Worm (Caenorhabditis elegans) whole organism, young adult: Measurements from ENCODE around the gene C04G6.4.

Experiments
- B0019.2 ChIP-seq: fragments of 200-800 bp; sonication (Bioruptor generic); conservative IDR thresholded peaks from 2 replicates; pipeline ENCODE4 v1.3.6; 2022; ENCODE audit warnings: missing genetic modification reagents, missing genetic modification characterization, missing compliant biosample characterization
- B0035.1 ChIP-seq: sonication (generic microtip); optimal IDR thresholded peaks from 2 replicates; lab custom pipeline; 2016; ENCODE audit warnings: missing genetic modification characterization, mild to moderate bottlenecking, missing compliant biosample characterization, missing genotype, missing genetic modification reagents
- B0336.3 ChIP-seq: fragments of 200-800 bp; sonication (Bioruptor generic); IDR thresholded peaks from 2 replicates; pipeline ENCODE4 v1.3.6; 2022; ENCODE audit warnings: missing genetic modification characterization, missing compliant biosample characterization
- D2030.7 ChIP-seq: fragments of 200-800 bp; sonication (Bioruptor generic); IDR thresholded peaks from 2 replicates; pipeline ENCODE4 v1.3.6; 2022; ENCODE audit warnings: missing genetic modification reagents, missing genetic modification characterization, missing compliant biosample characterization
- F22D6.2 ChIP-seq: sonication (generic microtip); optimal IDR thresholded peaks from 2 replicates; lab custom pipeline; 2016; ENCODE audit warnings: mild to moderate bottlenecking, missing genetic modification characterization, missing compliant biosample characterization
- F49E8.2 ChIP-seq: sonication (generic microtip); optimal IDR thresholded peaks from 3 replicates; lab custom pipeline; 2017; ENCODE audit warnings: missing genetic modification characterization, mild to moderate bottlenecking, missing compliant biosample characterization, antibody characterized with exemption, moderate library complexity; ENCODE audit not compliant: insufficient read depth
- F52B5.7 ChIP-seq: sonication (generic microtip); optimal IDR thresholded peaks from 2 replicates; lab custom pipeline; 2016; ENCODE audit warnings: mild to moderate bottlenecking, missing genetic modification characterization, missing compliant biosample characterization
- F57C9.4 ChIP-seq: sonication (generic microtip); optimal IDR thresholded peaks from 2 replicates; lab custom pipeline; 2017; ENCODE audit warnings: mild to moderate bottlenecking, missing genetic modification characterization, missing compliant biosample characterization
- Y53F4B.3 ChIP-seq: fragments of 200-800 bp; sonication (Bioruptor generic); IDR thresholded peaks from 2 replicates; pipeline ENCODE4 v1.3.6; 2022; ENCODE audit warnings: missing genetic modification reagents, missing genetic modification characterization, missing compliant biosample characterization
- Y67H2A.10 ChIP-seq: fragments of 200-800 bp; sonication (Bioruptor generic); conservative IDR thresholded peaks from 2 replicates; pipeline ENCODE4 v1.3.6; 2022; ENCODE audit warnings: missing genetic modification reagents, missing genetic modification characterization, missing compliant biosample characterization
- ama-1 ChIP-seq, 3 experiments: fragments of 150-350 bp in 1 of 3; sonication (generic microtip) in 2 of 3; optimal IDR thresholded peaks; 2 replicates each; lab custom pipeline; 2014 to 2018; ENCODE audit warnings: missing biosample characterization in 2 of 3, missing genetic modification characterization in 2 of 3, missing genetic modification reagents in 2 of 3
- ccch-3 ChIP-seq: fragments of 200-800 bp; sonication (Bioruptor generic); optimal IDR thresholded peaks from 2 replicates; lab custom pipeline; 2018; ENCODE audit warnings: mild to moderate bottlenecking, missing genetic modification characterization, missing compliant biosample characterization
- cebp-1 ChIP-seq, 2 experiments: fragments of 200-800 bp in 1 of 2; sonication (Bioruptor generic) in 1 of 2; sonication (generic microtip) in 1 of 2; IDR thresholded peaks in 1 of 2; optimal IDR thresholded peaks in 1 of 2; 2 replicates each; pipeline versions ENCODE4 v1.3.6 to Lab custom; 2017 to 2022; ENCODE audit warnings: missing compliant biosample characterization in 2 of 2, missing genetic modification characterization in 2 of 2, mild to moderate bottlenecking in 1 of 2, missing genetic modification reagents in 1 of 2, moderate library complexity in 1 of 2
- cebp-2 ChIP-seq: fragments of 200-800 bp; sonication (Bioruptor generic); IDR thresholded peaks from 2 replicates; pipeline ENCODE4 v1.3.6; 2022; ENCODE audit warnings: missing genetic modification characterization, missing compliant biosample characterization
- dpl-1 ChIP-seq: fragments of 150-350 bp; optimal IDR thresholded peaks from 2 replicates; lab custom pipeline; 2014; ENCODE audit warnings: missing biosample characterization, missing genetic modification reagents, missing genetic modification characterization
- egrh-3 ChIP-seq: fragments of 200-800 bp; sonication (Bioruptor generic); IDR thresholded peaks from 2 replicates; pipeline ENCODE4 v1.3.6; 2022; ENCODE audit warnings: missing genetic modification reagents, missing genetic modification characterization, missing compliant biosample characterization
- ekl-4 ChIP-seq: fragments of 200-800 bp; sonication (Bioruptor generic); IDR thresholded peaks from 2 replicates; pipeline ENCODE4 v1.3.6; 2022; ENCODE audit warnings: missing genetic modification reagents, missing genetic modification characterization, missing compliant biosample characterization
- hlh-12 ChIP-seq: sonication (generic microtip); optimal IDR thresholded peaks from 2 replicates; lab custom pipeline; 2016; ENCODE audit warnings: missing genetic modification characterization, missing compliant biosample characterization
- hlh-26 ChIP-seq: fragments of 200-800 bp; sonication (Bioruptor generic); conservative IDR thresholded peaks from 2 replicates; pipeline ENCODE4 v1.3.6; 2022; ENCODE audit warnings: missing genetic modification reagents, missing genetic modification characterization, missing compliant biosample characterization
- hmg-20 ChIP-seq: fragments of 200-800 bp; sonication (Bioruptor generic); IDR thresholded peaks from 2 replicates; pipeline ENCODE4 v1.3.6; 2022; ENCODE audit warnings: missing genetic modification reagents, missing genetic modification characterization, missing compliant biosample characterization
- hsf-1 ChIP-seq: fragments of 200-800 bp; sonication (Bioruptor generic); IDR thresholded peaks from 2 replicates; pipeline ENCODE4 v1.3.6; 2022; ENCODE audit warnings: missing genetic modification reagents, missing genetic modification characterization, missing compliant biosample characterization
- lin-35 ChIP-seq, 3 experiments: fragments of 150-350 bp in 2 of 3; sonication (generic microtip) in 1 of 3; optimal IDR thresholded peaks; 2 replicates each; lab custom pipeline; 2014 to 2018; ENCODE audit warnings: missing biosample characterization in 3 of 3, missing genetic modification characterization in 3 of 3, missing genetic modification reagents in 3 of 3
- lsy-27 ChIP-seq: sonication (generic microtip); optimal IDR thresholded peaks from 2 replicates; lab custom pipeline; 2017; ENCODE audit warnings: missing genetic modification characterization, mild to moderate bottlenecking, missing compliant biosample characterization, antibody characterized with exemption, missing genotype, borderline replicate concordance; ENCODE audit not compliant: insufficient read depth
- madf-10 ChIP-seq: sonication (generic microtip); optimal IDR thresholded peaks from 2 replicates; lab custom pipeline; 2016; ENCODE audit warnings: mild to moderate bottlenecking, missing genetic modification characterization, missing compliant biosample characterization
- madf-8 ChIP-seq: fragments of 200-800 bp; sonication (Bioruptor generic); conservative IDR thresholded peaks from 2 replicates; pipeline ENCODE4 v1.3.6; 2022; ENCODE audit warnings: missing genetic modification reagents, missing genetic modification characterization, missing compliant biosample characterization
- nfya-2 ChIP-seq: fragments of 200-800 bp; sonication (Bioruptor generic); IDR thresholded peaks from 2 replicates; pipeline ENCODE4 v1.3.6; 2022; ENCODE audit warnings: missing genetic modification reagents, missing genetic modification characterization, missing compliant biosample characterization
- nfyb-1 ChIP-seq: fragments of 200-800 bp; sonication (Bioruptor generic); IDR thresholded peaks from 2 replicates; pipeline ENCODE4 v1.3.6; 2022; ENCODE audit warnings: missing genetic modification reagents, missing genetic modification characterization, missing compliant biosample characterization
- nhr-120 ChIP-seq: fragments of 200-800 bp; sonication (Bioruptor generic); IDR thresholded peaks from 2 replicates; pipeline ENCODE4 v1.3.6; 2022; ENCODE audit warnings: missing genetic modification characterization, missing compliant biosample characterization
- nhr-27 ChIP-seq: fragments of 200-800 bp; sonication (Bioruptor generic); optimal IDR thresholded peaks from 2 replicates; lab custom pipeline; 2018; ENCODE audit warnings: mild to moderate bottlenecking, missing genetic modification characterization, moderate library complexity, missing compliant biosample characterization
- nhr-90 ChIP-seq: sonication (generic microtip); optimal IDR thresholded peaks from 2 replicates; lab custom pipeline; 2016; ENCODE audit warnings: missing genotype, mild to moderate bottlenecking, missing genetic modification characterization, missing compliant biosample characterization
- pbrm-1 ChIP-seq: fragments of 200-800 bp; sonication (Bioruptor generic); IDR thresholded peaks from 2 replicates; pipeline ENCODE4 v1.3.6; 2022; ENCODE audit warnings: missing genetic modification reagents, missing genetic modification characterization, missing compliant biosample characterization
- pha-4 ChIP-seq: fragments of 150-350 bp; sonication (generic microtip); optimal IDR thresholded peaks from 2 replicates; lab custom pipeline; 2014; ENCODE audit warnings: missing biosample characterization, missing genetic modification reagents, missing genetic modification characterization
- sea-2 ChIP-seq: fragments of 200-800 bp; sonication (Bioruptor generic); IDR thresholded peaks from 2 replicates; pipeline ENCODE4 v1.3.6; 2022; ENCODE audit warnings: missing genetic modification characterization, missing compliant biosample characterization
- tbx-9 ChIP-seq: sonication (generic microtip); optimal IDR thresholded peaks from 2 replicates; lab custom pipeline; 2016; ENCODE audit warnings: borderline replicate concordance, missing genetic modification characterization, inconsistent platforms, missing compliant biosample characterization
- unc-62 ChIP-seq: fragments of 150-350 bp; optimal IDR thresholded peaks from 2 replicates; lab custom pipeline; 2014; ENCODE audit warnings: missing biosample characterization, missing genetic modification reagents, missing genetic modification characterization
- ztf-18 ChIP-seq: sonication (generic microtip); optimal IDR thresholded peaks from 2 replicates; lab custom pipeline; 2016; ENCODE audit warnings: missing genotype, mild to moderate bottlenecking, missing genetic modification characterization, missing compliant biosample characterization
- ztf-6 ChIP-seq: fragments of 200-800 bp; sonication (Bioruptor generic); IDR thresholded peaks from 2 replicates; pipeline ENCODE4 v1.3.6; 2022; ENCODE audit warnings: missing genetic modification reagents, missing genetic modification characterization, missing compliant biosample characterization

The C04G6.4 gene

ce11 chrII:5055129-5055666 lies 28.0 kb downstream of the C04G6.4 start, which contains the start of the genes ify-1 and rpl-22 (continued):
- peak; percentile 77 for TF ChIP-seq nfyb-1 (GFP tag; lab: Robert Waterston, UW)
- no peak for TF ChIP-seq ama-1 (optimal IDR thresholded peaks at IDR 0.05; lab: Kevin White, UChicago)
- no peak for TF ChIP-seq ama-1 (GFP tag; optimal IDR thresholded peaks at IDR 0.05; lab: Kevin White, UChicago)
- no peak for TF ChIP-seq F52B5.7 (tag; lab: Kevin White, UChicago)
- peak; percentile 48; the same call in 1 of the 2 replicates for TF ChIP-seq hmg-20
- peak; percentile 54 for TF ChIP-seq pha-4 (tag; lab: Kevin White, UChicago)
- no peak for TF ChIP-seq ccch-3 (GFP tag; lab: Kevin White, UChicago)
- TF ChIP-seq ekl-4 (GFP tag; lab: Robert Waterston, UW) = peak; percentile 75
- peak; percentile 89 for TF ChIP-seq pbrm-1 (GFP tag; lab: Robert Waterston, UW)
- TF ChIP-seq Y67H2A.10 (GFP tag; lab: Robert Waterston, UW) = no peak
- no peak for TF ChIP-seq hlh-12 (tag; lab: Kevin White, UChicago)
- peak; percentile 63 for TF ChIP-seq ztf-18 (tag; lab: Kevin White, UChicago)
- peak; percentile 83 for TF ChIP-seq D2030.7
- no peak for TF ChIP-seq Y53F4B.3 (GFP tag; lab: Robert Waterston, UW)
- TF ChIP-seq unc-62 (GFP tag; lab: Kevin White, UChicago) = no peak
- TF ChIP-seq sea-2 = no peak
- TF ChIP-seq F49E8.2 = peak; percentile 93
- no peak for TF ChIP-seq F22D6.2 (tag; lab: Kevin White, UChicago)
- peak; percentile 8 to 91 (median 70) for TF ChIP-seq lin-35 (GFP tag; optimal IDR thresholded peaks at IDR 0.05; lab: Kevin White, UChicago)
- no peak for TF ChIP-seq nhr-27
- TF ChIP-seq cebp-1 (GFP tag; IDR thresholded peaks at IDR 0.05; lab: Robert Waterston, UW) = no peak
- TF ChIP-seq cebp-1 (tag; optimal IDR thresholded peaks at IDR 0.05; lab: Kevin White, UChicago) = peak; percentile 76
- peak; percentile 72 for TF ChIP-seq hsf-1 (GFP tag; lab: Robert Waterston, UW)
- TF ChIP-seq nhr-90 (tag; lab: Kevin White, UChicago) = no peak
- TF ChIP-seq lsy-27 (tag; lab: Kevin White, UChicago) = no peak
- no peak for TF ChIP-seq tbx-9
- peak; percentile 56 for TF ChIP-seq madf-10 (tag; lab: Kevin White, UChicago)
- TF ChIP-seq madf-8 (GFP tag; lab: Robert Waterston, UW) = peak; percentile 71
- peak; percentile 6 for TF ChIP-seq F57C9.4 (tag; lab: Kevin White, UChicago)
- TF ChIP-seq cebp-2 (GFP tag; lab: Robert Waterston, UW) = no peak
- TF ChIP-seq egrh-3 (GFP tag; lab: Robert Waterston, UW) = peak; percentile 77
- TF ChIP-seq B0035.1 = no peak
- TF ChIP-seq dpl-1 (GFP tag; lab: Kevin White, UChicago) = peak; percentile 82
- peak; percentile 68; the same call in 1 of the 2 replicates for TF ChIP-seq B0336.3
- 0 out of 2 replicates have a peak, but pooled peaks have one; percentile 38 for TF ChIP-seq B0019.2 (GFP tag; lab: Robert Waterston, UW)
- no peak for TF ChIP-seq nhr-120

DNA sequence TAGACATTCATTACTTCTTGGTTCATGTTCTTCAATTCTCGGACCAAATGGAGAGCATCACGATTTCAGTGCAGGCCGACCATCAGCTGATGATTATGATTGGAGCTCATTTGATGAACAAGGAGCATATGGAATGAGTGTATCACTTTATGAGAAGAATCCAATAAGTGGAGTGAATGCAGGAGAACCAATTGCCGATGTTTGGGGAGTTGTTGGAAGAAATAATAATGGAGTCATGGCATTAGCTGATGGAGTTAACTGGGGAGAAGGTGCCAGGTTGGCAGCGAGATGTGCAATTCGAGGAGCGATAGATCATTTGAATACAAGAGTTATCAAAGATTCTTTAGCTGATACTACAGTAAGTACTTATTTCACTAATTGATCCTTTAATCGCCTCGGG lies 32.5 kb downstream of the C04G6.4 start:
- no peak for TF ChIP-seq hlh-26
- TF ChIP-seq dpl-1 (GFP tag; lab: Kevin White, UChicago) = no peak
- no peak for TF ChIP-seq nfya-2
- TF ChIP-seq ztf-6 (GFP tag; lab: Robert Waterston, UW) = no peak
- TF ChIP-seq F49E8.2 = no peak
- TF ChIP-seq, all 124 proteins: peak for 0
